Worm (Caenorhabditis elegans) whole organism, L3 larva: ENCODE results near the gene moc-1.

ENCODE experiments used
- ceh-28 ChIP-seq: fragments of 150-350 bp; optimal IDR thresholded peaks from 2 replicates; lab custom pipeline; 2014; ENCODE audit warnings: missing biosample characterization, missing genetic modification reagents, missing genetic modification characterization
- egl-5 ChIP-seq: fragments of 150-350 bp; optimal IDR thresholded peaks from 2 replicates; lab custom pipeline; 2017; ENCODE audit warnings: missing biosample characterization, missing genetic modification reagents, missing genetic modification characterization, inconsistent platforms
- elt-2 ChIP-seq: sonication (generic microtip); optimal IDR thresholded peaks from 2 replicates; lab custom pipeline; 2016; ENCODE audit warnings: missing genetic modification reagents, mild to moderate bottlenecking, missing genetic modification characterization, missing compliant biosample characterization
- pqm-1 ChIP-seq: fragments of 150-350 bp; optimal IDR thresholded peaks from 2 replicates; lab custom pipeline; 2017; ENCODE audit warnings: missing biosample characterization, missing genetic modification characterization, inconsistent platforms
- zag-1 ChIP-seq: fragments of 150-350 bp; optimal IDR thresholded peaks from 2 replicates; lab custom pipeline; 2014; ENCODE audit warnings: missing biosample characterization, missing genetic modification characterization

ce11 chrX:10160097-10160677 lies 21.8 kb upstream of the moc-1 start, which contains the start of gene F09B9.4:
- no peak for TF ChIP-seq elt-2
- no peak for TF ChIP-seq ceh-28 (tag; lab: Kevin White, UChicago)
- TF ChIP-seq pqm-1 (tag; lab: Kevin White, UChicago) = no peak
- no peak for TF ChIP-seq zag-1 (tag; lab: Kevin White, UChicago)
- TF ChIP-seq egl-5 (tag; lab: Kevin White, UChicago) = peak; percentile 57
